Fruit fly (Drosophila melanogaster): ENCODE measurements around the gene sip2.
A peak's percentile ranks its signal among the peaks of the same experiment; 100 is the strongest.

sip2 gene

DNA sequence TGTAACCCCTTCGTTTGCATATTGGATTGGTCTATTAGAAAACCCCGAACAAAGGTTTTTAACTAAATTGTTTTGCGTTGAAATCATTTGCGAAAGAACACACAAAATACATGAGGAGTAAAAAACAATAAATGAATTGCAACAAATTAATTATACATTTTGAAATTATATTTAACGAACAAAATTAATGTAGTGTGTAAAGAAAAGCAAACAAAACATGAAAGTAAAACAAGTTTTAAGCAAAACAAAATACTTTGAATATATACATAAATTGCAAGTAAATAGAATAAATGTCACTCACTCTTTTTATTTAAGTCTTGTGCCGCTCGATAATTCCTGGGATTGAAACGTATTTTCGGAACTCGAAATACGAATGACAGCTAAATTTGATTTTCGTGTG, 32.1 kb downstream of the sip2 start, which contains the start of gene CG43232:
Gene CG43232, plus strand, starts transcription at position 301 of the 400 bp plus-strand sequence.
- TF ChIP-seq sens-2 (GFP tag; IDR thresholded peaks at IDR 0.05): no peak
- no peak for TF ChIP-seq Spps (tag; optimal IDR thresholded peaks at IDR 0.05)
- TF ChIP-seq phol (tag; optimal IDR thresholded peaks at IDR 0.05): no peak
- TF ChIP-seq lbe (GFP tag; optimal IDR thresholded peaks at IDR 0.05): no peak
- TF ChIP-seq CG15011 (GFP tag; optimal IDR thresholded peaks at IDR 0.05): no peak
- no peak for TF ChIP-seq Ada2b (GFP tag; IDR thresholded peaks at IDR 0.05)
- no peak for TF ChIP-seq NK7.1 (GFP tag; optimal IDR thresholded peaks at IDR 0.05)
- TF ChIP-seq stc (GFP tag; IDR thresholded peaks at IDR 0.05): no peak

DNA sequence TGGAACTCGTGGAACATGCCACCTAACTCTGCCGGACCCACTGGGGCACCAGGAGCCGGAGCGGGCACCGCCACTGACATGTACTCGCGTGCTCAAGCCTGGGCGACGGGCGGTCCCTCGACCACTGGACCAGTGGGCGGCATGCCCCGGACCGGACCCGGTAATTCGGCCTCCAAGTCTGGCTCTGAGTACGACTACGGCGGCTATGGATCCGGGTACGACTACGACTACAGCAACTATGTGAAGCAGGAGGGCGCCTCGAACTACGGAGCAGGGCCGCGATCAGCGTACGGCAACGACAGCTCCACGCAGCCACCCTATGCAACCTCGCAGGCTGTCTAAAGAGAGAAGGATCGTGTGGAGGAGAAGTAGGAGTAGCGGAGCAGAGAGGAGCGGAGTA, 38.8 kb downstream of the sip2 start:
- TF ChIP-seq Ets65A (GFP tag) (peak; percentile 80), ATbp (GFP tag; optimal IDR thresholded peaks at IDR 0.05) (no peak), vfl (GFP tag; optimal IDR thresholded peaks at IDR 0.05) (no peak), sens (GFP tag) (peak; percentile 27), knrl (GFP tag; IDR thresholded peaks at IDR 0.05; ENCODE audit: partially characterized antibody) (peak; percentile 32; the same call in 1 of the 3 replicates), ro (GFP tag; IDR thresholded peaks at IDR 0.05) (no peak), Med (GFP tag) (peak; percentile 75), az2 (GFP tag; optimal IDR thresholded peaks at IDR 0.05) (no peak), Dad (GFP tag; optimal IDR thresholded peaks at IDR 0.05) (no peak)

DNA sequence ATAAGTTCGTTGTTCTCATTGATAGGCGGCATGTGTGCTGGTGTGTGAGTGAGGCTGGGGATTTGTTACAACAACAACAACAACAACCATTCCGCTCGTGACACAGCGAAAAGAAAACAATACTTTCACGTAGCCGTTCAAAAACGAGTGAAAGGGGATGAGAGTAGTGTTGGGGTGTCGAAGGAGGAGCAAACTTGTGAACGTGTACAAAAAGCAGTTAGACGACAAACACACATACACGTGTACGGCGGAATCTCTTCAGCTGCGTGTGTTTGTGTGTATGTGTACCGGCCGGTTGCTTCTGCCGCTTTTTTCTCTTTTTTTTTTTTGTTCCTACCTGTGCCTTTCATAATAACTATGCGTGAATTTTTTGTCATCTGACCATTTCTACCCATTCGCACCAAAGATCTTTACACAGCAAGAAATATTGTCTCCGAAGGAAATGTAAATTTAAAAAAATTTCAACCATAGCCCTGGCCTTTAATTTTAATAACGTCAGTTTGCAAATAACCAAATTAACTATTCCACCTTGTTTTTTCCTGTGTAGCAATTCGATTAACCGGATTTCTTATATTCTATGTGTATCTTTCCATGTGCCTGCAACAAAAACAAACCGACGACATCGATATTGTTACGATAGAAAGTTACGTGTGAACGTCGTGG, 41.7 kb downstream of the sip2 start:
- TF ChIP-seq CG9437 (GFP tag; optimal IDR thresholded peaks at IDR 0.05) (no peak), crc (GFP tag; optimal IDR thresholded peaks at IDR 0.05) (peak; percentile 79), phol (tag; optimal IDR thresholded peaks at IDR 0.05) (peak; percentile 70), unc-4 (GFP tag; IDR thresholded peaks at IDR 0.05; ENCODE audit: partially characterized antibody) (no peak), tin (GFP tag; optimal IDR thresholded peaks at IDR 0.05) (peak; percentile 68), chm (GFP tag; IDR thresholded peaks at IDR 0.05) (no peak), CG4282 (GFP tag; optimal IDR thresholded peaks at IDR 0.05) (peak; percentile 19), CG14050 (GFP tag; IDR thresholded peaks at IDR 0.05) (no peak), CG7271 (tag; optimal IDR thresholded peaks at IDR 0.05) (peak; percentile 1), CkIIα-i1 (GFP tag; IDR thresholded peaks at IDR 0.05) (no peak), Sin3A (optimal IDR thresholded peaks at IDR 0.05) (no peak), exex (tag; optimal IDR thresholded peaks at IDR 0.05) (no peak), Hr78 (GFP tag; optimal IDR thresholded peaks at IDR 0.05) (no peak), CG15269 (tag; optimal IDR thresholded peaks at IDR 0.05) (no peak), ham (GFP tag; IDR thresholded peaks at IDR 0.05) (no peak), bab2 (GFP tag; optimal IDR thresholded peaks at IDR 0.05) (peak; percentile 45), crp (GFP tag; optimal IDR thresholded peaks at IDR 0.05) (no peak), emc (GFP tag; optimal IDR thresholded peaks at IDR 0.05) (peak; percentile 52), tup (GFP tag; optimal IDR thresholded peaks at IDR 0.05) (no peak), pfk (GFP tag; optimal IDR thresholded peaks at IDR 0.05) (no peak), nom (GFP tag; optimal IDR thresholded peaks at IDR 0.05) (peak; percentile 49), CG10431 (GFP tag; optimal IDR thresholded peaks at IDR 0.05) (peak; percentile 41), wek (GFP tag; optimal IDR thresholded peaks at IDR 0.05) (peak; percentile 9), Spps (tag; optimal IDR thresholded peaks at IDR 0.05) (peak; percentile 45), Optix (GFP tag; IDR thresholded peaks at IDR 0.05) (no peak; the same call in 1 of the 3 replicates), TFAM (GFP tag; optimal IDR thresholded peaks at IDR 0.05) (no peak), CG18619 (GFP tag; optimal IDR thresholded peaks at IDR 0.05) (peak; percentile 50), odd (GFP tag; optimal IDR thresholded peaks at IDR 0.05) (peak; percentile 13), Oaz (GFP tag; IDR thresholded peaks at IDR 0.05) (no peak; the same call in 1 of the 2 replicates), Rx (GFP tag; IDR thresholded peaks at IDR 0.05) (no peak; the same call in 1 of the 2 replicates), ac (GFP tag; optimal IDR thresholded peaks at IDR 0.05) (no peak), MBD-R2 (GFP tag; IDR thresholded peaks at IDR 0.05) (0 out of 2 replicates have a peak, but pooled peaks have one; percentile 6), inv (GFP tag; IDR thresholded peaks at IDR 0.05; ENCODE audit: partially characterized antibody) (no peak)

All from whole organism, embryonic.